Fruit fly (Drosophila melanogaster): ENCODE measurements around the gene Reps.

Reps gene

dm6 chr2L:11065106-11065878 lies 41.2 kb downstream of the Reps start (continued):
- 0 out of 2 replicates have a peak, but pooled peaks have one; percentile 45 for TF ChIP-seq CG43689 (GFP tag; IDR thresholded peaks at IDR 0.05)
- TF ChIP-seq CG13624 (GFP tag; optimal IDR thresholded peaks at IDR 0.05): no peak
- no peak for TF ChIP-seq CG7745 (tag; optimal IDR thresholded peaks at IDR 0.05)
- no peak for TF ChIP-seq danr (GFP tag; IDR thresholded peaks at IDR 0.05)
- peak; percentile 42; the same call in 1 of the 2 replicates for TF ChIP-seq CG6689 (GFP tag; IDR thresholded peaks at IDR 0.05)
- TF ChIP-seq pum (GFP tag; optimal IDR thresholded peaks at IDR 0.05): no peak
- no peak for TF ChIP-seq disco-r (GFP tag; optimal IDR thresholded peaks at IDR 0.05)
- peak; percentile 71 for TF ChIP-seq CG18599 (GFP tag; optimal IDR thresholded peaks at IDR 0.05)
- peak; percentile 59 for TF ChIP-seq CG9215 (GFP tag; IDR thresholded peaks at IDR 0.05)
- TF ChIP-seq Fer1 (GFP tag; optimal IDR thresholded peaks at IDR 0.05): peak; percentile 61
- peak; percentile 73 for TF ChIP-seq Hmr (GFP tag; optimal IDR thresholded peaks at IDR 0.05)
- TF ChIP-seq lmd (GFP tag; IDR thresholded peaks at IDR 0.05): peak; percentile 59; the same call in 1 of the 2 replicates
- no peak for TF ChIP-seq CG18011 (GFP tag; optimal IDR thresholded peaks at IDR 0.05)
- TF ChIP-seq oc (tag; optimal IDR thresholded peaks at IDR 0.05): no peak
- peak; percentile 10 for TF ChIP-seq corto (GFP tag; optimal IDR thresholded peaks at IDR 0.05)
- peak; percentile 48; the same call in 1 of the 3 replicates for TF ChIP-seq CG34422 (GFP tag; IDR thresholded peaks at IDR 0.05)
- TF ChIP-seq chm (GFP tag; IDR thresholded peaks at IDR 0.05): no peak
- TF ChIP-seq CG30403 (GFP tag; optimal IDR thresholded peaks at IDR 0.05): peak; percentile 42
- TF ChIP-seq crol (GFP tag; IDR thresholded peaks at IDR 0.05): peak; percentile 70
- peak; percentile 67 for TF ChIP-seq CG32532 (GFP tag; IDR thresholded peaks at IDR 0.05)
- peak; percentile 24 for TF ChIP-seq fd3F (GFP tag; optimal IDR thresholded peaks at IDR 0.05)
- TF ChIP-seq CG10366 (GFP tag; IDR thresholded peaks at IDR 0.05): 0 out of 2 replicates have a peak, but pooled peaks have one; percentile 31
- TF ChIP-seq aop (GFP tag; IDR thresholded peaks at IDR 0.05): no peak
- TF ChIP-seq CG2120 (GFP tag; optimal IDR thresholded peaks at IDR 0.05): peak; percentile 63
- no peak for TF ChIP-seq CG31388 (GFP tag; optimal IDR thresholded peaks at IDR 0.05)
- TF ChIP-seq CG31365 (tag; optimal IDR thresholded peaks at IDR 0.05): no peak
- peak; percentile 45; the same call in 2 of the 3 replicates for TF ChIP-seq Aef1 (GFP tag; IDR thresholded peaks at IDR 0.05)
- TF ChIP-seq sr (GFP tag; IDR thresholded peaks at IDR 0.05): 0 out of 3 replicates have a peak, but pooled peaks have one; percentile 8
- 0 out of 2 replicates have a peak, but pooled peaks have one; percentile 4 for TF ChIP-seq H2.0 (GFP tag; IDR thresholded peaks at IDR 0.05)
- TF ChIP-seq CG7786 (GFP tag; optimal IDR thresholded peaks at IDR 0.05): no peak
- TF ChIP-seq CG17361 (GFP tag; IDR thresholded peaks at IDR 0.05): peak; percentile 48; the same call in 2 of the 3 replicates
- TF ChIP-seq Bgb (GFP tag; IDR thresholded peaks at IDR 0.05; ENCODE audit: partially characterized antibody): no peak
- peak; percentile 34 for TF ChIP-seq CG9817 (tag; optimal IDR thresholded peaks at IDR 0.05)
- TF ChIP-seq esg (GFP tag; conservative IDR thresholded peaks at IDR 0.05): 0 out of 2 replicates have a peak, but pooled peaks have one; percentile 21
- TF ChIP-seq CG9727 (GFP tag; optimal IDR thresholded peaks at IDR 0.05): peak; percentile 12
- no peak for TF ChIP-seq knrl (GFP tag; IDR thresholded peaks at IDR 0.05; ENCODE audit: partially characterized antibody)
- peak; percentile 50 for TF ChIP-seq Dek (tag; optimal IDR thresholded peaks at IDR 0.05)
- no peak for TF ChIP-seq CTCF (GFP tag; optimal IDR thresholded peaks at IDR 0.05)
- no peak for TF ChIP-seq CG12071 (GFP tag; optimal IDR thresholded peaks at IDR 0.05)
- TF ChIP-seq Kr (GFP tag; optimal IDR thresholded peaks at IDR 0.05): no peak
- TF ChIP-seq CG6654 (GFP tag; optimal IDR thresholded peaks at IDR 0.05): no peak
- TF ChIP-seq CG6791 (GFP tag; IDR thresholded peaks at IDR 0.05; ENCODE audit: partially characterized antibody): no peak
- 0 out of 2 replicates have a peak, but pooled peaks have one; percentile 28 for TF ChIP-seq ssp (GFP tag; IDR thresholded peaks at IDR 0.05)
- TF ChIP-seq CG10147 (GFP tag; optimal IDR thresholded peaks at IDR 0.05): peak; percentile 31
- TF ChIP-seq Rfx (GFP tag; IDR thresholded peaks at IDR 0.05): peak; percentile 68
- peak; percentile 48 for TF ChIP-seq CG18619 (GFP tag; optimal IDR thresholded peaks at IDR 0.05)
- TF ChIP-seq Taf1 (GFP tag; IDR thresholded peaks at IDR 0.05): peak; percentile 24; the same call in 1 of the 2 replicates
- TF ChIP-seq CG3838 (GFP tag; optimal IDR thresholded peaks at IDR 0.05): no peak
- TF ChIP-seq CG7928 (GFP tag; optimal IDR thresholded peaks at IDR 0.05): no peak

Measured in whole organism, embryonic.